Fruit fly (Drosophila melanogaster): ENCODE data around the gene CG4161.

DNA sequence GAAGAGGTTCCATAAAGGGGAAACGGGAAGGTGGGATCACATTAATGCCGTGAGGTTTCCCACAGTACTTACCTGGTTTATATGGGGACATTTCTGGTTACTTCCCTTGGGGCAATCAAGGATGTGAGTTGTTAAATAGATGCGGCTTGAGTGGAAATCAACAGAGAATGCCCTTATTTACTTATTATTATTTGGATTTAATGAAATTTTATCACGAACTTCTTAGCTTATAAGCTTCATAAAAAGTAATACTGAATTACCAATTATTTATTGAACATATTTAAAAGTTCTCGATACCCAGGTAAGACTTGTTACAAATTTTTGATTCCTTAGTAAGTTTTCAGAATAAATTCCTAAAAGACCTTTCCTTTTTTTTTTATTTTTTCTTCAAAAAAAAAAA lies at the start of gene CG4161:
- TF ChIP-seq kay (GFP tag; ENCODE audit: borderline replicate concordance) (no peak), Mnt (GFP tag; optimal IDR thresholded peaks at IDR 0.05) (no peak), CG14711 (tag; optimal IDR thresholded peaks at IDR 0.05) (no peak), cic (GFP tag; optimal IDR thresholded peaks at IDR 0.05) (no peak), Hr96 (GFP tag; optimal IDR thresholded peaks at IDR 0.05) (no peak), CG12768 (GFP tag; optimal IDR thresholded peaks at IDR 0.05) (no peak)

Data from whole organism, adult.